Worm (Caenorhabditis elegans) whole organism, late embryonic: ENCODE results near the gene K02E11.6.

ENCODE experiments used
- ama-1 ChIP-seq: fragments of 150-350 bp; optimal IDR thresholded peaks from 2 replicates; lab custom pipeline; 2014
- nhr-11 ChIP-seq: fragments of 150-350 bp; optimal IDR thresholded peaks from 2 replicates; lab custom pipeline; 2014; ENCODE audit warnings: missing biosample characterization, missing genetic modification characterization
- npax-4 ChIP-seq: sonication (generic microtip); optimal IDR thresholded peaks from 2 replicates; lab custom pipeline; 2016; ENCODE audit warnings: missing genetic modification characterization, missing compliant biosample characterization
- pha-4 ChIP-seq: fragments of 150-350 bp; optimal IDR thresholded peaks from 2 replicates; lab custom pipeline; 2018; ENCODE audit warnings: missing biosample characterization, missing genetic modification reagents, missing genetic modification characterization
- pqm-1 ChIP-seq: sonication (generic microtip); optimal IDR thresholded peaks from 2 replicates; lab custom pipeline; 2016; ENCODE audit warnings: missing genetic modification characterization, missing compliant biosample characterization
- pros-1 ChIP-seq: fragments of 150-350 bp; optimal IDR thresholded peaks from 2 replicates; lab custom pipeline; 2014; ENCODE audit warnings: missing biosample characterization, missing genetic modification reagents, missing genetic modification characterization
- sox-4 ChIP-seq: sonication (generic microtip); optimal IDR thresholded peaks from 2 replicates; lab custom pipeline; 2017; ENCODE audit warnings: mild to moderate bottlenecking, missing genetic modification characterization, inconsistent platforms, missing compliant biosample characterization
- unc-42 ChIP-seq: sonication (generic microtip); optimal IDR thresholded peaks from 2 replicates; lab custom pipeline; 2016; ENCODE audit warnings: missing genotype, missing genetic modification characterization, missing compliant biosample characterization

ce11 chrV:14231656-14232055, 16.9 kb upstream of the K02E11.6 start:
- TF ChIP-seq npax-4 (tag; lab: Kevin White, UChicago) (no peak), ama-1 (lab: Kevin White, UChicago) (no peak), pros-1 (tag; lab: Kevin White, UChicago) (no peak), unc-42 (tag; lab: Kevin White, UChicago) (no peak), sox-4 (tag; lab: Kevin White, UChicago) (no peak), pqm-1 (tag; lab: Kevin White, UChicago) (no peak), pha-4 (tag; lab: Kevin White, UChicago) (no peak), nhr-11 (no peak)
